Worm (Caenorhabditis elegans) whole organism, L1 larva: ENCODE data around the gene ZK287.7.

Experiments used
- ceh-88 ChIP-seq: fragments of 200-800 bp; sonication (Bioruptor generic); IDR thresholded peaks from 2 replicates; pipeline ENCODE4 v1.3.6; 2022; ENCODE audit warnings: missing genetic modification characterization, missing compliant biosample characterization
- ces-1 ChIP-seq: fragments of 150-350 bp; optimal IDR thresholded peaks from 2 replicates; lab custom pipeline; 2014; ENCODE audit warnings: missing biosample characterization, missing genetic modification reagents, missing genetic modification characterization
- nhr-90 ChIP-seq: sonication (generic microtip); optimal IDR thresholded peaks from 2 replicates; lab custom pipeline; 2016; ENCODE audit warnings: mild to moderate bottlenecking, missing genetic modification characterization, missing compliant biosample characterization; ENCODE audit not compliant: poor library complexity
- sox-4 ChIP-seq: sonication (generic microtip); optimal IDR thresholded peaks from 2 replicates; lab custom pipeline; 2016; ENCODE audit warnings: missing genetic modification characterization, missing compliant biosample characterization
- unc-30 ChIP-seq: sonication (generic microtip); optimal IDR thresholded peaks from 2 replicates; lab custom pipeline; 2017; ENCODE audit warnings: missing biosample characterization, missing genetic modification characterization

DNA sequence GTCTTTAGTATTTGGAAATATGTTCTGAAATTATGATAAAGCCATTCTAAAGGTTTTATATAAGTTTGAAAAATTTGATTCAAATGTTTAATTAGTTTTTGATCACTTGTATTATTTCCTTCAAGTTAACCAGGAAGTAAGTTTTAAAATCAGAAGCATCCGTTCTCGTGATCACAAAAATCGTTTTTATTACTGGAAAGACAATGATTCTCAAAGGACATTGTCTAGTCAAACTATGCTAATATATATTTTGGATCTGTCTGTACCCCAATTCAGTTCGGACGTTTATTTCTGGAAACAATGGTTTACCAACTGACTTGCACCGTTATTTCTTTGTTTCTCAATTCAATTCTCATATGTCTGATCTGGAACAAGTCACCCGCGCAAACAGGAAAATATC is 23.5 kb downstream of the ZK287.7 start, which contains the start of gene str-188:
- no peak for TF ChIP-seq sox-4 (tag; lab: Kevin White, UChicago)
- TF ChIP-seq unc-30: no peak
- no peak for TF ChIP-seq ces-1 (GFP tag; lab: Kevin White, UChicago)
- no peak for TF ChIP-seq nhr-90 (tag; lab: Kevin White, UChicago)
- TF ChIP-seq ceh-88: no peak
